Fruit fly (Drosophila melanogaster): ENCODE measurements around the gene epsilonCOP.

The epsilonCOP gene

dm6 chr2L:6455955-6456599 is 32.8 kb upstream of the epsilonCOP start, which contains the start of gene frj (continued):
- peak; percentile 62 for TF ChIP-seq CG12299 (tag; optimal IDR thresholded peaks at IDR 0.05)
- peak; percentile 75 for TF ChIP-seq CG9727 (GFP tag; optimal IDR thresholded peaks at IDR 0.05)
- peak; percentile 60 to 64 for TF ChIP-seq Hr51 (GFP tag; optimal IDR thresholded peaks at IDR 0.05)
- TF ChIP-seq ash1 (GFP tag; optimal IDR thresholded peaks at IDR 0.05), result no peak
- no peak for TF ChIP-seq CG7987 (GFP tag; optimal IDR thresholded peaks at IDR 0.05)
- TF ChIP-seq hth (optimal IDR thresholded peaks at IDR 0.05), result no peak
- peak; percentile 42 for TF ChIP-seq D19A (tag; optimal IDR thresholded peaks at IDR 0.05)
- TF ChIP-seq fd64A (GFP tag; optimal IDR thresholded peaks at IDR 0.05), result no peak
- TF ChIP-seq CG34422 (GFP tag; IDR thresholded peaks at IDR 0.05), result peak; percentile 62; the same call in 1 of the 3 replicates
- TF ChIP-seq CG15696 (tag; optimal IDR thresholded peaks at IDR 0.05), result peak; percentile 58
- TF ChIP-seq fd96Cb (tag; optimal IDR thresholded peaks at IDR 0.05), result peak; percentile 52
- no peak for TF ChIP-seq wor (GFP tag; IDR thresholded peaks at IDR 0.05)
- 0 out of 2 replicates have a peak, but pooled peaks have one; percentile 13 for TF ChIP-seq nerfin-2 (GFP tag; IDR thresholded peaks at IDR 0.05; ENCODE audit: partially characterized antibody)
- TF ChIP-seq bowl (GFP tag; IDR thresholded peaks at IDR 0.05), result no peak
- peak; percentile 48 for TF ChIP-seq CG10959 (GFP tag; IDR thresholded peaks at IDR 0.05)
- no peak for TF ChIP-seq pan (optimal IDR thresholded peaks at IDR 0.05)
- TF ChIP-seq pan (GFP tag; optimal IDR thresholded peaks at IDR 0.05 in 1 of 2, IDR thresholded peaks at IDR 0.05 in 1 of 2), result no peak
- TF ChIP-seq ap (GFP tag; IDR thresholded peaks at IDR 0.05), result no peak
- TF ChIP-seq CG12155 (GFP tag; optimal IDR thresholded peaks at IDR 0.05), result peak; percentile 45
- TF ChIP-seq zen2 (GFP tag; IDR thresholded peaks at IDR 0.05; ENCODE audit: partially characterized antibody), result peak; percentile 33; the same call in 1 of the 3 replicates
- TF ChIP-seq Vsx1 (GFP tag; optimal IDR thresholded peaks at IDR 0.05), result peak; percentile 43
- peak; percentile 29 for TF ChIP-seq CG10462 (GFP tag; optimal IDR thresholded peaks at IDR 0.05)
- TF ChIP-seq zen (tag; optimal IDR thresholded peaks at IDR 0.05), result peak; percentile 73
- TF ChIP-seq BtbVII (GFP tag; optimal IDR thresholded peaks at IDR 0.05), result no peak
- peak; percentile 61 for TF ChIP-seq Ssrp (tag; optimal IDR thresholded peaks at IDR 0.05)
- no peak for TF ChIP-seq CG14965 (GFP tag; optimal IDR thresholded peaks at IDR 0.05; ENCODE audit: borderline replicate concordance)
- no peak for TF ChIP-seq Gsc (GFP tag; IDR thresholded peaks at IDR 0.05)
- TF ChIP-seq Nf-YC (tag; optimal IDR thresholded peaks at IDR 0.05), result peak; percentile 62
- peak; percentile 48 for TF ChIP-seq NfI (GFP tag; optimal IDR thresholded peaks at IDR 0.05)
- peak; percentile 60 for TF ChIP-seq Bdp1 (GFP tag; optimal IDR thresholded peaks at IDR 0.05)
- 0 out of 3 replicates have a peak, but pooled peaks have one; percentile 45 for TF ChIP-seq HLH4C (GFP tag; IDR thresholded peaks at IDR 0.05; ENCODE audit: partially characterized antibody)
- TF ChIP-seq Sox102F (GFP tag; optimal IDR thresholded peaks at IDR 0.05), result peak; percentile 58
- TF ChIP-seq CG9932 (GFP tag; IDR thresholded peaks at IDR 0.05), result peak; percentile 77
- no peak for TF ChIP-seq chm (GFP tag; IDR thresholded peaks at IDR 0.05)
- TF ChIP-seq exex (tag; optimal IDR thresholded peaks at IDR 0.05), result peak; percentile 10
- peak; percentile 68 for TF ChIP-seq sisA (GFP tag; IDR thresholded peaks at IDR 0.05)
- peak; percentile 79 for TF ChIP-seq Antp (GFP tag; optimal IDR thresholded peaks at IDR 0.05)
- TF ChIP-seq Oli (tag; optimal IDR thresholded peaks at IDR 0.05), result peak; percentile 49
- peak in 1 of 2 experiments; percentile 62 for TF ChIP-seq Dfd (GFP tag; optimal IDR thresholded peaks at IDR 0.05)
- TF ChIP-seq CG10267 (tag; optimal IDR thresholded peaks at IDR 0.05), result peak; percentile 69
- TF ChIP-seq CG17829 (tag; optimal IDR thresholded peaks at IDR 0.05), result peak; percentile 65
- peak; percentile 58 for TF ChIP-seq CG10654 (GFP tag; optimal IDR thresholded peaks at IDR 0.05)
- TF ChIP-seq CG18619 (GFP tag; optimal IDR thresholded peaks at IDR 0.05), result peak; percentile 45
- TF ChIP-seq CG8924 (tag; optimal IDR thresholded peaks at IDR 0.05), result peak; percentile 60
- no peak for TF ChIP-seq bigmax (GFP tag; optimal IDR thresholded peaks at IDR 0.05)
- TF ChIP-seq hkb (optimal IDR thresholded peaks at IDR 0.05), result peak; percentile 55
- peak; percentile 28; the same call in 1 of the 2 replicates for TF ChIP-seq hkb (GFP tag; IDR thresholded peaks at IDR 0.05)
- no peak for TF ChIP-seq Poxn (GFP tag; IDR thresholded peaks at IDR 0.05)
- TF ChIP-seq ssp (GFP tag; IDR thresholded peaks at IDR 0.05), result peak; percentile 99

Data from whole organism, embryonic.